Worm (Caenorhabditis elegans): ENCODE results near the gene ugt-66.
A peak's percentile ranks its signal among the peaks of the same experiment; 100 is the strongest.

Gene ugt-66

DNA sequence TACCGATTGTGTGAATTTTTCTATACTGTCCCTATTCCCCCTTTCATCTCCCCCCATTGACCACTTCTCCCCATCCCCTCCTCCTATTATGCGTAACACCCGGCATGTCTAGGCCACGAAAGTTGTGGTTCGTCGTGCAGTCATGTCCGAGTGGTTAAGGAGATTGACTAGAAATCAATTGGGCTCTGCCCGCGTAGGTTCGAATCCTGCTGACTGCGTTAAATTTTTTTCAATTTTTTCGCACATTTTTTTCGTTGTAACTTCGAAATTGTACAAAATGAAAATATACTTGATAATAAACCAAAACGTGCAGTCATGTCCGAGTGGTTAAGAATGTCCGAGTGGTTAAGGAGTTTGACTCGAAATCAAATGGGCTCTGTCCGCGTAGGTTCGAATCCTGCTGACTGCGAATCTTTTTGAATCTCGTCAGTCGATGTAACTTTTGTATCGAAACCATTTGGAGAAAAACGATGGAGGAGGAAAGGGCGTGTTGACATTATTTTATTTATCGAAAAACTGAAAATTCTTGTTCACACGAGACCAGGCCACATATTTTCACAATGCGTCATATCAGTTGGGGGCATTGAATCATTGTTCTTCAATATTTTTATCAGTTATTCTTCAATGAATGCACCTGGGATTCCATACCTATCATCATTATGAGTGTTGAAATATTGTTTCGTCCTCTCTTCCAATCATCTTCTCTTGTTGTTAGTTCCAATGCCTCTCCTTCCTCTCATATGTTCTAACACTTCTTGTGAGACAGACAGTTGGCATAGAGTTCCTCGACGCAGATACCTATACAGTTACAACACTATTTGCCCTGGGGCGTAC, 35.5 kb downstream of the ugt-66 start, which contains the start of gene nfm-1:
Gene nfm-1 (plus strand): TSS at position 812 of the 834 bp plus-strand sequence.
- no peak for TF ChIP-seq nhr-6 (tag; optimal IDR thresholded peaks at IDR 0.05)
- TF ChIP-seq mab-5 (tag; optimal IDR thresholded peaks at IDR 0.05) = no peak
- TF ChIP-seq blmp-1 (tag; optimal IDR thresholded peaks at IDR 0.05; ENCODE audit: insufficient read depth) = peak; percentile 18
- peak in 1 of 2 experiments; percentile 13 for TF ChIP-seq mdl-1 (tag; optimal IDR thresholded peaks at IDR 0.05)
- no peak for TF ChIP-seq nhr-23 (tag; optimal IDR thresholded peaks at IDR 0.05)
- no peak for TF ChIP-seq nhr-237 (tag; optimal IDR thresholded peaks at IDR 0.05)
- TF ChIP-seq nhr-25 (tag; optimal IDR thresholded peaks at IDR 0.05) = peak; percentile 36
- TF ChIP-seq lin-13 (GFP tag; optimal IDR thresholded peaks at IDR 0.05) = peak; percentile 39
- peak; percentile 60 for TF ChIP-seq nhr-21 (tag; optimal IDR thresholded peaks at IDR 0.05)
- no peak for TF ChIP-seq nhr-12 (tag; optimal IDR thresholded peaks at IDR 0.05)
- no peak for TF ChIP-seq ceh-16 (tag; optimal IDR thresholded peaks at IDR 0.05)
- TF ChIP-seq gmeb-1 (tag; optimal IDR thresholded peaks at IDR 0.05) = peak; percentile 72
- peak; percentile 68 for TF ChIP-seq skn-1 (tag; optimal IDR thresholded peaks at IDR 0.05)
- no peak for TF ChIP-seq ZK546.5 (tag; optimal IDR thresholded peaks at IDR 0.05)
- TF ChIP-seq elt-3 (tag; optimal IDR thresholded peaks at IDR 0.05) = no peak
- peak; percentile 15 for TF ChIP-seq egl-27 (tag; optimal IDR thresholded peaks at IDR 0.05)
- TF ChIP-seq nhr-77 (tag; optimal IDR thresholded peaks at IDR 0.05) = no peak
- TF ChIP-seq Y55F3AM.14 (GFP tag; optimal IDR thresholded peaks at IDR 0.05) = no peak
- TF ChIP-seq sem-4 (tag; optimal IDR thresholded peaks at IDR 0.05) = no peak
- TF ChIP-seq lsy-2 (tag; optimal IDR thresholded peaks at IDR 0.05) = peak; percentile 57 to 68
- peak; percentile 15 for TF ChIP-seq snpc-4 (tag; optimal IDR thresholded peaks at IDR 0.05)
- peak; percentile 72 for TF ChIP-seq nhr-129 (tag; optimal IDR thresholded peaks at IDR 0.05)
- peak; percentile 70 for TF ChIP-seq lin-11 (tag; optimal IDR thresholded peaks at IDR 0.05)
- no peak for TF ChIP-seq R02D3.7 (tag; optimal IDR thresholded peaks at IDR 0.05)
- peak; percentile 54 for TF ChIP-seq ztf-4 (tag; optimal IDR thresholded peaks at IDR 0.05)
- peak; percentile 95 for TF ChIP-seq fos-1 (tag; optimal IDR thresholded peaks at IDR 0.05)
- TF ChIP-seq sma-3 (GFP tag; optimal IDR thresholded peaks at IDR 0.05) = peak; percentile 56
- no peak for TF ChIP-seq dmd-4 (tag; optimal IDR thresholded peaks at IDR 0.05)
- peak; percentile 21 for TF ChIP-seq mbf-1 (tag; optimal IDR thresholded peaks at IDR 0.05)
- no peak for TF ChIP-seq ceh-82 (tag; optimal IDR thresholded peaks at IDR 0.05)
- peak; percentile 39 for TF ChIP-seq nhr-11 (tag; optimal IDR thresholded peaks at IDR 0.05)
- TF ChIP-seq sma-9 (GFP tag; optimal IDR thresholded peaks at IDR 0.05) = peak; percentile 64
- TF ChIP-seq sma-9 (tag; optimal IDR thresholded peaks at IDR 0.05) = no peak
- TF ChIP-seq peb-1 (tag; optimal IDR thresholded peaks at IDR 0.05) = no peak
- TF ChIP-seq unc-39 (tag; optimal IDR thresholded peaks at IDR 0.05) = no peak
- TF ChIP-seq alr-1 (tag; optimal IDR thresholded peaks at IDR 0.05) = no peak
- peak; percentile 63 for TF ChIP-seq unc-55 (GFP tag; optimal IDR thresholded peaks at IDR 0.05)
- TF ChIP-seq ztf-11 (tag; optimal IDR thresholded peaks at IDR 0.05) = no peak
- TF ChIP-seq unc-62 (GFP tag; optimal IDR thresholded peaks at IDR 0.05) = no peak
- no peak for TF ChIP-seq ama-1 (optimal IDR thresholded peaks at IDR 0.05)
- no peak for TF ChIP-seq zag-1 (tag; optimal IDR thresholded peaks at IDR 0.05)
- TF ChIP-seq aly-2 (tag; optimal IDR thresholded peaks at IDR 0.05) = no peak
- TF ChIP-seq elt-1 (tag; optimal IDR thresholded peaks at IDR 0.05) = no peak
- peak; percentile 18 for TF ChIP-seq nhr-10 (tag; optimal IDR thresholded peaks at IDR 0.05)
- peak; percentile 52 for TF ChIP-seq F13H6.1 (tag; optimal IDR thresholded peaks at IDR 0.05)
- peak; percentile 41 for TF ChIP-seq C34F6.9 (tag; optimal IDR thresholded peaks at IDR 0.05)
- TF ChIP-seq lin-39 (tag; optimal IDR thresholded peaks at IDR 0.05) = no peak
- TF ChIP-seq ztf-1 (GFP tag; conservative IDR thresholded peaks at IDR 0.05) = no peak
- peak; percentile 47 for TF ChIP-seq crh-2 (tag; optimal IDR thresholded peaks at IDR 0.05)

Data from whole organism, L2 larva.